Worm (Caenorhabditis elegans) whole organism, L2 larva: ENCODE measurements around the gene unc-103.

Experiments
- C34F6.9 ChIP-seq: fragments of 150-350 bp; optimal IDR thresholded peaks from 2 replicates; lab custom pipeline; 2014; ENCODE audit warnings: missing biosample characterization, missing genetic modification characterization
- F13H6.1 ChIP-seq: sonication (generic microtip); optimal IDR thresholded peaks from 2 replicates; lab custom pipeline; 2016; ENCODE audit warnings: missing genetic modification characterization, missing compliant biosample characterization
- R02D3.7 ChIP-seq: fragments of 150-350 bp; optimal IDR thresholded peaks from 2 replicates; lab custom pipeline; 2014; ENCODE audit warnings: missing biosample characterization, missing genetic modification characterization
- Y55F3AM.14 ChIP-seq: fragments of 200-800 bp; sonication (Bioruptor generic); optimal IDR thresholded peaks from 2 replicates; lab custom pipeline; 2018; ENCODE audit warnings: mild to moderate bottlenecking, missing genetic modification characterization, missing compliant biosample characterization
- ZK546.5 ChIP-seq: sonication (generic microtip); optimal IDR thresholded peaks from 2 replicates; lab custom pipeline; 2017; ENCODE audit warnings: missing biosample characterization, missing genetic modification characterization
- alr-1 ChIP-seq: fragments of 150-350 bp; optimal IDR thresholded peaks from 2 replicates; lab custom pipeline; 2014; ENCODE audit warnings: missing biosample characterization, missing genetic modification characterization
- aly-2 ChIP-seq: fragments of 150-350 bp; optimal IDR thresholded peaks from 2 replicates; lab custom pipeline; 2014; ENCODE audit warnings: missing biosample characterization, missing genetic modification characterization
- ama-1 ChIP-seq: fragments of 150-350 bp; optimal IDR thresholded peaks from 2 replicates; lab custom pipeline; 2018; ENCODE audit warnings: inconsistent platforms
- blmp-1 ChIP-seq: sonication (generic microtip); optimal IDR thresholded peaks from 2 replicates; lab custom pipeline; 2017; ENCODE audit warnings: missing genetic modification characterization, mild to moderate bottlenecking, missing compliant biosample characterization, antibody characterized with exemption, moderate library complexity; ENCODE audit not compliant: insufficient read depth
- ceh-16 ChIP-seq: fragments of 150-350 bp; optimal IDR thresholded peaks from 2 replicates; lab custom pipeline; 2014; ENCODE audit warnings: missing biosample characterization, missing genetic modification characterization
- ceh-82 ChIP-seq: fragments of 150-350 bp; optimal IDR thresholded peaks from 2 replicates; lab custom pipeline; 2014; ENCODE audit warnings: missing biosample characterization, missing genetic modification characterization
- crh-2 ChIP-seq: sonication (generic microtip); optimal IDR thresholded peaks from 2 replicates; lab custom pipeline; 2017; ENCODE audit warnings: missing biosample characterization, missing genetic modification characterization
- dmd-4 ChIP-seq: sonication (generic microtip); optimal IDR thresholded peaks from 2 replicates; lab custom pipeline; 2017; ENCODE audit warnings: missing biosample characterization, missing genetic modification characterization
- egl-27 ChIP-seq: sonication (generic microtip); optimal IDR thresholded peaks from 3 replicates; lab custom pipeline; 2017; ENCODE audit warnings: missing biosample characterization, missing genetic modification reagents, missing genetic modification characterization
- elt-1 ChIP-seq: fragments of 150-350 bp; optimal IDR thresholded peaks from 2 replicates; lab custom pipeline; 2014; ENCODE audit warnings: missing biosample characterization, missing genetic modification characterization
- elt-3 ChIP-seq: sonication (generic microtip); optimal IDR thresholded peaks from 2 replicates; lab custom pipeline; 2017; ENCODE audit warnings: missing biosample characterization, missing genetic modification characterization
- fos-1 ChIP-seq: fragments of 150-350 bp; optimal IDR thresholded peaks from 2 replicates; lab custom pipeline; 2014; ENCODE audit warnings: missing biosample characterization, missing genetic modification characterization
- gmeb-1 ChIP-seq: fragments of 150-350 bp; optimal IDR thresholded peaks from 2 replicates; lab custom pipeline; 2014; ENCODE audit warnings: missing biosample characterization, missing genetic modification characterization
- lin-11 ChIP-seq: fragments of 150-350 bp; sonication (generic microtip); optimal IDR thresholded peaks from 2 replicates; lab custom pipeline; 2014; ENCODE audit warnings: missing biosample characterization, missing genetic modification characterization, inconsistent platforms, mixed read lengths
- lin-13 ChIP-seq: fragments of 150-350 bp; optimal IDR thresholded peaks from 2 replicates; lab custom pipeline; 2014; ENCODE audit warnings: missing biosample characterization, missing genetic modification reagents, missing genetic modification characterization
- lin-39 ChIP-seq: fragments of 150-350 bp; optimal IDR thresholded peaks from 2 replicates; lab custom pipeline; 2014; ENCODE audit warnings: missing biosample characterization, missing genetic modification reagents, missing genetic modification characterization
- lsy-2 ChIP-seq, 2 experiments: fragments of 150-350 bp in 1 of 2; sonication (generic microtip) in 1 of 2; optimal IDR thresholded peaks; 2 replicates each; lab custom pipeline; 2014 to 2017; ENCODE audit warnings: missing biosample characterization in 2 of 2, missing genetic modification characterization in 2 of 2
- mab-5 ChIP-seq: fragments of 150-350 bp; optimal IDR thresholded peaks from 2 replicates; lab custom pipeline; 2014; ENCODE audit warnings: missing biosample characterization, missing genetic modification characterization
- mbf-1 ChIP-seq: sonication (generic microtip); optimal IDR thresholded peaks from 2 replicates; lab custom pipeline; 2017; ENCODE audit warnings: missing biosample characterization, missing genetic modification characterization
- mdl-1 ChIP-seq, 2 experiments: fragments of 150-350 bp in 1 of 2; sonication (generic microtip) in 1 of 2; optimal IDR thresholded peaks; 2 replicates each; lab custom pipeline; 2017; ENCODE audit warnings: missing biosample characterization in 2 of 2, missing genetic modification characterization in 2 of 2
- nhr-10 ChIP-seq: sonication (generic microtip); optimal IDR thresholded peaks from 2 replicates; lab custom pipeline; 2017; ENCODE audit warnings: missing biosample characterization, missing genetic modification characterization
- nhr-11 ChIP-seq: fragments of 150-350 bp; optimal IDR thresholded peaks from 2 replicates; lab custom pipeline; 2014; ENCODE audit warnings: missing biosample characterization, missing genetic modification characterization
- nhr-12 ChIP-seq: fragments of 150-350 bp; optimal IDR thresholded peaks from 2 replicates; lab custom pipeline; 2014; ENCODE audit warnings: missing biosample characterization, missing genetic modification characterization
- nhr-129 ChIP-seq: fragments of 150-350 bp; optimal IDR thresholded peaks from 2 replicates; lab custom pipeline; 2014; ENCODE audit warnings: missing biosample characterization, missing genetic modification characterization
- nhr-21 ChIP-seq: fragments of 150-350 bp; optimal IDR thresholded peaks from 2 replicates; lab custom pipeline; 2014; ENCODE audit warnings: missing biosample characterization, missing genetic modification characterization
- nhr-23 ChIP-seq: fragments of 150-350 bp; optimal IDR thresholded peaks from 2 replicates; lab custom pipeline; 2014; ENCODE audit warnings: missing biosample characterization, missing genetic modification reagents, missing genetic modification characterization
- nhr-237 ChIP-seq: fragments of 150-350 bp; optimal IDR thresholded peaks from 2 replicates; lab custom pipeline; 2014; ENCODE audit warnings: missing biosample characterization, missing genetic modification characterization
- nhr-25 ChIP-seq: fragments of 150-350 bp; sonication (generic microtip); optimal IDR thresholded peaks from 3 replicates; lab custom pipeline; 2014; ENCODE audit warnings: missing biosample characterization, missing genetic modification characterization
- nhr-6 ChIP-seq: fragments of 150-350 bp; optimal IDR thresholded peaks from 2 replicates; lab custom pipeline; 2014; ENCODE audit warnings: missing biosample characterization, missing genetic modification characterization
- nhr-77 ChIP-seq: fragments of 150-350 bp; optimal IDR thresholded peaks from 2 replicates; lab custom pipeline; 2014; ENCODE audit warnings: missing biosample characterization, missing genetic modification characterization
- peb-1 ChIP-seq: fragments of 150-350 bp; optimal IDR thresholded peaks from 2 replicates; lab custom pipeline; 2014; ENCODE audit warnings: missing biosample characterization, missing genetic modification characterization
- sem-4 ChIP-seq: fragments of 150-350 bp; optimal IDR thresholded peaks from 2 replicates; lab custom pipeline; 2014; ENCODE audit warnings: missing biosample characterization, missing genetic modification reagents, missing genetic modification characterization
- skn-1 ChIP-seq: sonication (generic microtip); optimal IDR thresholded peaks from 2 replicates; lab custom pipeline; 2017; ENCODE audit warnings: missing biosample characterization, missing genetic modification characterization
- sma-3 ChIP-seq: sonication (generic microtip); optimal IDR thresholded peaks from 2 replicates; lab custom pipeline; 2016; ENCODE audit warnings: missing genetic modification reagents, missing genetic modification characterization, missing compliant biosample characterization
- sma-9 ChIP-seq, 2 experiments: fragments of 150-350 bp in 1 of 2; sonication (generic microtip) in 1 of 2; optimal IDR thresholded peaks; 2 replicates each; lab custom pipeline; 2014 to 2016; ENCODE audit warnings: missing genetic modification characterization in 2 of 2, mild to moderate bottlenecking in 1 of 2, missing biosample characterization in 1 of 2, missing compliant biosample characterization in 1 of 2, missing genetic modification reagents in 1 of 2, moderate library complexity in 1 of 2
- snpc-4 ChIP-seq: fragments of 150-350 bp; optimal IDR thresholded peaks from 2 replicates; lab custom pipeline; 2014; ENCODE audit warnings: missing biosample characterization, missing genetic modification characterization
- unc-39 ChIP-seq: fragments of 150-350 bp; optimal IDR thresholded peaks from 2 replicates; lab custom pipeline; 2014; ENCODE audit warnings: missing biosample characterization, missing genetic modification characterization
- unc-55 ChIP-seq: fragments of 150-350 bp; sonication (generic microtip); optimal IDR thresholded peaks from 3 replicates; lab custom pipeline; 2014; ENCODE audit warnings: missing biosample characterization, missing genetic modification reagents, missing genetic modification characterization
- unc-62 ChIP-seq: fragments of 150-350 bp; optimal IDR thresholded peaks from 2 replicates; lab custom pipeline; 2014; ENCODE audit warnings: missing biosample characterization, missing genetic modification reagents, missing genetic modification characterization
- zag-1 ChIP-seq: fragments of 150-350 bp; optimal IDR thresholded peaks from 2 replicates; lab custom pipeline; 2014; ENCODE audit warnings: missing biosample characterization, missing genetic modification characterization
- ztf-1 ChIP-seq: fragments of 200-800 bp; sonication (Bioruptor generic); conservative IDR thresholded peaks from 2 replicates; pipeline ENCODE4 v1.3.6; 2022; ENCODE audit warnings: missing genetic modification characterization, missing compliant biosample characterization
- ztf-11 ChIP-seq: sonication (generic microtip); optimal IDR thresholded peaks from 2 replicates; lab custom pipeline; 2017; ENCODE audit warnings: missing biosample characterization, missing genetic modification characterization
- ztf-4 ChIP-seq: fragments of 150-350 bp; optimal IDR thresholded peaks from 2 replicates; lab custom pipeline; 2014; ENCODE audit warnings: missing biosample characterization, missing genetic modification characterization

The unc-103 gene

ce11 chrIII:4170903-4171377 is 55.8 kb downstream of the unc-103 start, which contains the start of the genes rnf-121 and C16C10.4:
rnf-121 (minus strand) TSS chrIII:4170953.
C16C10.4 (plus strand) TSS chrIII:4171336.
- TF ChIP-seq sma-9 (GFP tag; optimal IDR thresholded peaks at IDR 0.05; lab: Kevin White, UChicago) (no peak), sma-9 (tag; optimal IDR thresholded peaks at IDR 0.05; lab: Kevin White, UChicago) (no peak), nhr-77 (tag; lab: Kevin White, UChicago) (no peak), lin-39 (no peak), elt-3 (tag; lab: Kevin White, UChicago) (no peak), lin-11 (tag; lab: Kevin White, UChicago) (peak; percentile 52), dmd-4 (tag; lab: Kevin White, UChicago) (no peak), ama-1 (lab: Kevin White, UChicago) (no peak), Y55F3AM.14 (GFP tag; lab: Kevin White, UChicago) (no peak), alr-1 (tag; lab: Kevin White, UChicago) (no peak), nhr-11 (tag; lab: Kevin White, UChicago) (no peak), F13H6.1 (no peak), unc-62 (GFP tag; lab: Kevin White, UChicago) (no peak), skn-1 (tag; lab: Kevin White, UChicago) (peak; percentile 11), mbf-1 (tag; lab: Kevin White, UChicago) (no peak), gmeb-1 (peak; percentile 78), lsy-2 (tag; optimal IDR thresholded peaks at IDR 0.05; lab: Kevin White, UChicago) (peak; percentile 58 to 79), ZK546.5 (tag; lab: Kevin White, UChicago) (no peak), lin-13 (GFP tag; lab: Kevin White, UChicago) (peak; percentile 56), nhr-6 (tag; lab: Kevin White, UChicago) (no peak), mab-5 (tag; lab: Kevin White, UChicago) (peak; percentile 69), crh-2 (tag; lab: Kevin White, UChicago) (no peak), nhr-23 (tag; lab: Kevin White, UChicago) (no peak), R02D3.7 (tag; lab: Kevin White, UChicago) (peak; percentile 31), egl-27 (tag; lab: Kevin White, UChicago) (peak; percentile 23), unc-39 (tag; lab: Kevin White, UChicago) (no peak), ceh-82 (no peak), mdl-1 (tag; optimal IDR thresholded peaks at IDR 0.05; lab: Kevin White, UChicago) (no peak), nhr-10 (no peak), unc-55 (GFP tag; lab: Kevin White, UChicago) (peak; percentile 72), nhr-21 (tag; lab: Kevin White, UChicago) (no peak), snpc-4 (tag; lab: Kevin White, UChicago) (no peak), ceh-16 (tag; lab: Kevin White, UChicago) (no peak), nhr-129 (tag; lab: Kevin White, UChicago) (peak; percentile 73), blmp-1 (no peak), nhr-237 (tag; lab: Kevin White, UChicago) (no peak), C34F6.9 (tag; lab: Kevin White, UChicago) (peak; percentile 76), ztf-4 (peak; percentile 16), sem-4 (tag; lab: Kevin White, UChicago) (peak; percentile 45), aly-2 (tag; lab: Kevin White, UChicago) (no peak), elt-1 (tag; lab: Kevin White, UChicago) (no peak), peb-1 (no peak), ztf-11 (tag; lab: Kevin White, UChicago) (peak; percentile 16), nhr-25 (tag; lab: Kevin White, UChicago) (no peak), nhr-12 (tag; lab: Kevin White, UChicago) (no peak), fos-1 (peak; percentile 1), ztf-1 (GFP tag; lab: Robert Waterston, UW) (no peak), zag-1 (tag; lab: Kevin White, UChicago) (no peak), sma-3 (peak; percentile 73)
- TF ChIP-seq, all 48 proteins: peak for 16
